Fruit fly (Drosophila melanogaster) whole organism, wandering third instar larva: ENCODE data around the gene CG32767.

Source experiments
- Abd-B ChIP-seq: fragments of >200 bp; optimal IDR thresholded peaks from 2 replicates; lab custom pipeline; 2017; ENCODE audit warnings: missing biosample characterization, missing genetic modification characterization
- CG32264 ChIP-seq: fragments of 200-800 bp; sonication (Bioruptor generic); optimal IDR thresholded peaks from 2 replicates; lab custom pipeline; 2016; ENCODE audit warnings: missing biosample characterization, missing genetic modification characterization
- CG9705 ChIP-seq: fragments of 200-800 bp; sonication (Bioruptor generic); optimal IDR thresholded peaks from 2 replicates; lab custom pipeline; 2018; ENCODE audit warnings: missing biosample characterization, mild to moderate bottlenecking, missing genetic modification characterization
- CrebA ChIP-seq: fragments of 200-800 bp; sonication (Bioruptor generic); optimal IDR thresholded peaks from 2 replicates; lab custom pipeline; 2016; ENCODE audit warnings: missing biosample characterization, mild to moderate bottlenecking, missing genetic modification characterization, borderline replicate concordance
- Dfd ChIP-seq: fragments of >200 bp; optimal IDR thresholded peaks from 2 replicates; lab custom pipeline; 2017; ENCODE audit warnings: missing biosample characterization, missing genetic modification characterization
- Dif ChIP-seq: fragments of 200-275, 200-300 bp; sonication (Bioruptor generic); optimal IDR thresholded peaks from 2 replicates; lab custom pipeline; 2018; ENCODE audit warnings: missing biosample characterization, missing genetic modification characterization; ENCODE audit not compliant: partially characterized antibody
- GATAd ChIP-seq: sonication (Bioruptor generic); optimal IDR thresholded peaks from 2 replicates; lab custom pipeline; 2016; ENCODE audit warnings: missing biosample characterization, missing genetic modification characterization
- HLH106 ChIP-seq: fragments of 200-800 bp; optimal IDR thresholded peaks from 3 replicates; lab custom pipeline; 2019; ENCODE audit warnings: missing biosample characterization, mild to moderate bottlenecking, missing genetic modification characterization, moderate library complexity
- Hnf4 ChIP-seq: fragments of 200-800 bp; sonication (Bioruptor generic); optimal IDR thresholded peaks from 2 replicates; lab custom pipeline; 2016; ENCODE audit warnings: missing biosample characterization, mild to moderate bottlenecking, missing genetic modification characterization
- Hr78 ChIP-seq: fragments of >200 bp; optimal IDR thresholded peaks from 2 replicates; lab custom pipeline; 2017; ENCODE audit warnings: missing biosample characterization, missing genetic modification characterization
- Hr83 ChIP-seq: fragments of 200-300 bp; sonication (Bioruptor generic); optimal IDR thresholded peaks from 2 replicates; lab custom pipeline; 2016; ENCODE audit warnings: missing biosample characterization, mild to moderate bottlenecking, missing genetic modification characterization, moderate library complexity; ENCODE audit not compliant: poor library complexity, severe bottlenecking
- Jra ChIP-seq: sonication (Bioruptor generic); optimal IDR thresholded peaks from 2 replicates; lab custom pipeline; 2016; ENCODE audit warnings: missing biosample characterization, missing genetic modification characterization
- Mio ChIP-seq: sonication (Bioruptor generic); optimal IDR thresholded peaks from 2 replicates; lab custom pipeline; 2016; ENCODE audit warnings: missing biosample characterization, missing genetic modification characterization
- Myc ChIP-seq: fragments of >200 bp; optimal IDR thresholded peaks from 2 replicates; lab custom pipeline; 2017
- N ChIP-seq: fragments of >200 bp; optimal IDR thresholded peaks from 2 replicates; lab custom pipeline; 2018; ENCODE audit warnings: missing biosample characterization, missing external identifiers, missing genetic modification characterization
- OdsH ChIP-seq: fragments of 200-800 bp; sonication (Bioruptor generic); optimal IDR thresholded peaks from 2 replicates; lab custom pipeline; 2016; ENCODE audit warnings: missing biosample characterization, mild to moderate bottlenecking, missing genetic modification characterization
- Rel ChIP-seq, 2 experiments: fragments of 200-800 bp; sonication (Bioruptor generic) in 1 of 2; optimal IDR thresholded peaks; 2 replicates in 1 of 2; 3 replicates in 1 of 2; lab custom pipeline; 2016 to 2019; ENCODE audit warnings: mild to moderate bottlenecking in 2 of 2, missing biosample characterization in 2 of 2, missing genetic modification characterization in 2 of 2, moderate library complexity in 1 of 2
- Sp1 ChIP-seq: fragments of 200-800 bp; sonication (Bioruptor generic); optimal IDR thresholded peaks from 3 replicates; lab custom pipeline; 2019; ENCODE audit warnings: missing biosample characterization, mild to moderate bottlenecking, missing genetic modification characterization, moderate library complexity
- Vsx2 ChIP-seq: fragments of 200-300, 225-300 bp; sonication (Bioruptor generic); optimal IDR thresholded peaks from 2 replicates; lab custom pipeline; 2018; ENCODE audit warnings: missing biosample characterization, missing genetic modification characterization; ENCODE audit not compliant: partially characterized antibody
- br ChIP-seq: fragments of 200-800 bp; sonication (Bioruptor generic); optimal IDR thresholded peaks from 2 replicates; lab custom pipeline; 2016; ENCODE audit warnings: missing biosample characterization, missing genetic modification characterization
- brk ChIP-seq: fragments of 200-800 bp; sonication (Bioruptor generic); optimal IDR thresholded peaks from 2 replicates; lab custom pipeline; 2016; ENCODE audit warnings: missing biosample characterization, mild to moderate bottlenecking, missing genetic modification characterization
- dl ChIP-seq, 2 experiments: fragments of 175-275, 200-275 bp in 1 of 2; fragments of 200-275 bp in 1 of 2; sonication (Bioruptor generic); optimal IDR thresholded peaks; lab custom pipeline; 2018; ENCODE audit warnings: mild to moderate bottlenecking in 2 of 2, missing biosample characterization in 2 of 2, missing genetic modification characterization in 2 of 2, moderate library complexity in 2 of 2; ENCODE audit not compliant: partially characterized antibody in 2 of 2, insufficient read depth in 1 of 2
- dmrt93B ChIP-seq: fragments of 200-800 bp; sonication (Bioruptor generic); optimal IDR thresholded peaks from 2 replicates; lab custom pipeline; 2018; ENCODE audit warnings: missing biosample characterization, mild to moderate bottlenecking, missing genetic modification characterization
- dsf ChIP-seq: sonication (Bioruptor generic); optimal IDR thresholded peaks from 2 replicates; lab custom pipeline; 2016; ENCODE audit warnings: missing biosample characterization, missing genetic modification characterization, borderline replicate concordance
- ey ChIP-seq: fragments of 200-800 bp; sonication (Bioruptor generic); optimal IDR thresholded peaks from 2 replicates; lab custom pipeline; 2016; ENCODE audit warnings: missing biosample characterization, missing genetic modification characterization
- foxo ChIP-seq, 2 experiments: fragments of 200-800 bp; sonication (Bioruptor generic); optimal IDR thresholded peaks; 2 replicates in 1 of 2; 3 replicates in 1 of 2; lab custom pipeline; 2016 to 2017; ENCODE audit warnings: missing biosample characterization in 2 of 2, missing genetic modification characterization in 2 of 2
- fru ChIP-seq: fragments of 200-800 bp; sonication (Bioruptor generic); optimal IDR thresholded peaks from 3 replicates; lab custom pipeline; 2016; ENCODE audit warnings: missing biosample characterization, mild to moderate bottlenecking, missing genetic modification characterization
- h ChIP-seq: fragments of 200-800 bp; sonication (Bioruptor generic); optimal IDR thresholded peaks from 3 replicates; lab custom pipeline; 2016; ENCODE audit warnings: missing biosample characterization, mild to moderate bottlenecking, missing genetic modification characterization
- jim ChIP-seq: fragments of 175-275, 200-325 bp; sonication (Bioruptor generic); optimal IDR thresholded peaks from 2 replicates; lab custom pipeline; 2016; ENCODE audit warnings: missing biosample characterization, mild to moderate bottlenecking, missing genetic modification characterization
- lola ChIP-seq: fragments of >200 bp; optimal IDR thresholded peaks from 2 replicates; lab custom pipeline; 2017; ENCODE audit warnings: missing biosample characterization, missing genetic modification characterization
- pan ChIP-seq: fragments of >200 bp; optimal IDR thresholded peaks from 2 replicates; lab custom pipeline; 2017
- psq ChIP-seq: fragments of 200-800 bp; sonication (Bioruptor generic); optimal IDR thresholded peaks from 3 replicates; lab custom pipeline; 2017; ENCODE audit warnings: missing biosample characterization, mild to moderate bottlenecking, missing genetic modification characterization, moderate library complexity
- rgr ChIP-seq: fragments of 200-800 bp; sonication (Bioruptor generic); optimal IDR thresholded peaks from 3 replicates; lab custom pipeline; 2016; ENCODE audit warnings: missing biosample characterization, mild to moderate bottlenecking, missing genetic modification characterization
- sv ChIP-seq: fragments of 200-800 bp; sonication (Bioruptor generic); optimal IDR thresholded peaks from 3 replicates; lab custom pipeline; 2016; ENCODE audit warnings: missing biosample characterization, missing genetic modification characterization
- tai ChIP-seq: sonication (Bioruptor generic); optimal IDR thresholded peaks from 2 replicates; lab custom pipeline; 2016; ENCODE audit warnings: missing biosample characterization, missing genetic modification characterization
- usp ChIP-seq: fragments of >200 bp; optimal IDR thresholded peaks from 2 replicates; lab custom pipeline; 2017; ENCODE audit warnings: missing biosample characterization, missing genetic modification characterization
- woc ChIP-seq: sonication (Bioruptor generic); optimal IDR thresholded peaks from 2 replicates; lab custom pipeline; 2016; ENCODE audit warnings: missing biosample characterization, mild to moderate bottlenecking, missing genetic modification characterization

CG32767 gene

dm6 chrX:5085964-5086707 is 1.6 kb upstream of the CG32767 start:
- TF ChIP-seq HLH106 (peak; percentile 49), Rel (GFP tag; optimal IDR thresholded peaks at IDR 0.05; lab: Kevin White, UChicago) (no peak), Rel (tag; optimal IDR thresholded peaks at IDR 0.05; lab: Kevin White, UChicago) (peak; percentile 30), fru (GFP tag; lab: Kevin White, UChicago) (peak; percentile 44), OdsH (GFP tag; lab: Kevin White, UChicago) (peak; percentile 26), dsf (GFP tag; lab: Kevin White, UChicago) (no peak), foxo (GFP tag; optimal IDR thresholded peaks at IDR 0.05; lab: Kevin White, UChicago) (peak in 1 of 2 experiments; percentile 40), dl (GFP tag; optimal IDR thresholded peaks at IDR 0.05; lab: Kevin White, UChicago; ENCODE audit: insufficient read depth in 1 of 2, partially characterized antibody in 2 of 2) (peak; percentile 37 to 63), Dfd (no peak), psq (GFP tag; lab: Kevin White, UChicago) (peak; percentile 43), Dif (GFP tag; lab: Kevin White, UChicago) (peak; percentile 62), Hr83 (GFP tag; lab: Kevin White, UChicago) (no peak), sv (GFP tag; lab: Kevin White, UChicago) (peak; percentile 28), h (peak; percentile 5), Hr78 (no peak), woc (peak; percentile 35), Hnf4 (GFP tag; lab: Kevin White, UChicago) (no peak), br (peak; percentile 38), lola (GFP tag; lab: Kevin White, UChicago) (no peak)

- peak; percentile 12 for TF ChIP-seq jim (GFP tag; lab: Kevin White, UChicago)
- peak; percentile 27 for TF ChIP-seq Dif (GFP tag; lab: Kevin White, UChicago)
- TF ChIP-seq psq (GFP tag; lab: Kevin White, UChicago), result peak; percentile 67
- TF ChIP-seq lola (GFP tag; lab: Kevin White, UChicago), result no peak
- no peak for TF ChIP-seq Rel (GFP tag; optimal IDR thresholded peaks at IDR 0.05; lab: Kevin White, UChicago)
- TF ChIP-seq Rel (tag; optimal IDR thresholded peaks at IDR 0.05; lab: Kevin White, UChicago), result no peak
Measured at dm6 chrX:5085469-5085868, 901 bp upstream of the CG32767 start, which contains the start of the genes CG15465 and rg. CG15465 (plus strand) TSS chrX:5085759. rg (plus strand) TSS chrX:5085759.

dm6 chrX:5085086-5085468 is 509 bp upstream of the CG32767 start:
- TF ChIP-seq Myc (lab: Kevin White, UChicago), result peak; percentile 20
- no peak for TF ChIP-seq Sp1
- no peak for TF ChIP-seq Dfd
- TF ChIP-seq, all 38 proteins: peak for 1

- no peak for TF ChIP-seq Myc (lab: Kevin White, UChicago)
- TF ChIP-seq pan (lab: Kevin White, UChicago), result no peak
- peak; percentile 97 for TF ChIP-seq woc
- TF ChIP-seq ey (GFP tag; lab: Kevin White, UChicago), result peak; percentile 97
- TF ChIP-seq OdsH (GFP tag; lab: Kevin White, UChicago), result peak; percentile 90
- peak; percentile 95 for TF ChIP-seq rgr (GFP tag; lab: Kevin White, UChicago)
- TF ChIP-seq brk (GFP tag; lab: Kevin White, UChicago), result peak; percentile 82
- TF ChIP-seq lola (GFP tag; lab: Kevin White, UChicago), result no peak
- TF ChIP-seq Hr83 (GFP tag; lab: Kevin White, UChicago), result peak; percentile 90
- TF ChIP-seq Hnf4 (GFP tag; lab: Kevin White, UChicago), result peak; percentile 96
- peak; percentile 42 for TF ChIP-seq CG9705 (GFP tag; lab: Kevin White, UChicago)
- peak; percentile 97 for TF ChIP-seq br
- TF ChIP-seq Jra (GFP tag; lab: Kevin White, UChicago), result peak; percentile 90
- no peak for TF ChIP-seq dl (GFP tag; optimal IDR thresholded peaks at IDR 0.05; lab: Kevin White, UChicago; ENCODE audit: insufficient read depth in 1 of 2, partially characterized antibody in 2 of 2)
- no peak for TF ChIP-seq Hr78
- TF ChIP-seq foxo (GFP tag; optimal IDR thresholded peaks at IDR 0.05; lab: Kevin White, UChicago), result peak; percentile 94 to 97
- TF ChIP-seq tai, result peak; percentile 93
- peak; percentile 97 for TF ChIP-seq h
- peak; percentile 62 for TF ChIP-seq dsf (GFP tag; lab: Kevin White, UChicago)
- TF ChIP-seq Vsx2 (GFP tag; lab: Kevin White, UChicago), result no peak
- TF ChIP-seq CG32264 (GFP tag; lab: Kevin White, UChicago), result peak; percentile 92
- TF ChIP-seq dmrt93B (GFP tag; lab: Kevin White, UChicago), result peak; percentile 84
- no peak for TF ChIP-seq Dfd
- TF ChIP-seq Mio (GFP tag; lab: Kevin White, UChicago), result peak; percentile 82
- TF ChIP-seq jim (GFP tag; lab: Kevin White, UChicago), result peak; percentile 58
- TF ChIP-seq psq (GFP tag; lab: Kevin White, UChicago), result peak; percentile 97
- TF ChIP-seq Abd-B (GFP tag; lab: Kevin White, UChicago), result no peak
- TF ChIP-seq N, result no peak
- peak; percentile 90 for TF ChIP-seq CrebA
- peak; percentile 29 for TF ChIP-seq GATAd (GFP tag; lab: Kevin White, UChicago)
- TF ChIP-seq fru (GFP tag; lab: Kevin White, UChicago), result peak; percentile 97
- no peak for TF ChIP-seq usp
- TF ChIP-seq Sp1, result peak; percentile 86
- TF ChIP-seq Rel (GFP tag; optimal IDR thresholded peaks at IDR 0.05; lab: Kevin White, UChicago), result peak; percentile 70
- peak; percentile 38 for TF ChIP-seq Rel (tag; optimal IDR thresholded peaks at IDR 0.05; lab: Kevin White, UChicago)
- TF ChIP-seq sv (GFP tag; lab: Kevin White, UChicago), result peak; percentile 95
Measured at dm6 chrX:5083647-5084096, 896 bp downstream of the CG32767 start.
